Fruit fly (Drosophila melanogaster): ENCODE measurements around the gene kni.

DNA sequence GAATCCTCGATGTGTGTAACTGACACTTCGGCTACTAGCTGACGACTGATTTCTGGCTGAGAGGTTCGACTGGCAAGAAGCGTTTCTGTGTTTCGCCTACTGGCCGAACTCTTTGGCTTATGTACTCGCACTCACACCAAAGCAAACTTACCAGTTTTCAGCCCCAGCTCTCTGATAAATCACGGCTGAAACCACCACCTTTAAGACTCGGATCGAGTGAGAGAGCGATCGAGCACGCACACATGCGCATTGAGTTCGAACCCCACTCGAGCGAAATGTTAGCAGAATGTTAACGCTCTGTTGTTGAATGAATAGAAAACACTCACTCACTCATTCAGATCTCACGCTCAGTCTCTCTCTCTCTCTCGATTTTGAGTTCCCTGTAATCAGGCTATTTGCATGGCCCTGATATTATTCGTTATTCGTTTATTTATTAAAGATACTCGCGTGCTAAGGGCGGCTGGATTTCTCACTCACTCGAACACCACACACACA, at the start of gene kni:
- TF ChIP-seq CG8478 (optimal IDR thresholded peaks at IDR 0.05) (no peak), CTCF (optimal IDR thresholded peaks at IDR 0.05) (no peak)

All from S2 (cell line).